Fruit fly (Drosophila melanogaster) whole organism: ENCODE data around the gene AstA-R1.

Experiments
- CG8478 ChIP-seq: fragments of >200 bp; optimal IDR thresholded peaks from 2 replicates; lab custom pipeline; 2018; ENCODE audit warnings: inconsistent platforms
- Dll ChIP-seq: fragments of >200 bp; optimal IDR thresholded peaks from 2 replicates; lab custom pipeline; 2017
- EcR ChIP-seq, 2 experiments: fragments of >200 bp; optimal IDR thresholded peaks; 2 replicates each; lab custom pipeline; 2017; ENCODE audit warnings: missing biosample characterization in 2 of 2, missing genetic modification characterization in 2 of 2, missing genetic modification reagents in 2 of 2
- pan ChIP-seq: fragments of >200 bp; optimal IDR thresholded peaks from 2 replicates; lab custom pipeline; 2017

DNA sequence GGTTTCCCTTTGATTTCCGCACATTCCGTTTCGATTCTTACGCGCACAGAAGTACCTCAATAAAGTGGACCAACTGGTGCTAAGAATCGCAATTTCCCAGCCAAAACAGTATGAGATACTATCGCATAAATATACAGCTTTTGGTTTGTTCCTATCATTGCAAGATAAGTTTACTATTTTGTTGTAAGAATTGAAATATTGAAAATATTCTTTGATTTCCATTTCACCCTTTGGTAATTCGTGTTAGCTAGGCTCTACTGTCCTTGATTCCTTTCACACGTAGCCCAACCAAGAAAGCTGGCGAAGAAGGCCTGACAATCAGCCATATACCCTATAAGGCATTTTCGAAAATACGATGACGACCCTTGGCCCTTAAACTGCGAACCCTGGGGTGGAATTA, 116.3 kb downstream of the AstA-R1 start:
- no peak for TF ChIP-seq Dll (lab: Kevin White, UChicago)
- no peak for TF ChIP-seq CG8478 (lab: Kevin White, UChicago)
- TF ChIP-seq EcR (GFP tag; optimal IDR thresholded peaks at IDR 0.05; lab: Kevin White, UChicago): no peak
- TF ChIP-seq pan (lab: Kevin White, UChicago): no peak
